Worm (Caenorhabditis elegans) whole organism, L4 larva: ENCODE measurements around the gene C11G6.2.
A peak's percentile ranks its signal among the peaks of the same experiment; 100 is the strongest.

Experiments
- F37D6.2 ChIP-seq: sonication (generic microtip); optimal IDR thresholded peaks from 2 replicates; lab custom pipeline; 2016; ENCODE audit warnings: mild to moderate bottlenecking, missing genetic modification characterization, missing compliant biosample characterization
- F49E8.2 ChIP-seq: sonication (generic microtip); optimal IDR thresholded peaks from 2 replicates; lab custom pipeline; 2016; ENCODE audit warnings: missing compliant biosample characterization, mild to moderate bottlenecking, missing genetic modification characterization, borderline replicate concordance
- ZK337.2 ChIP-seq: fragments of 200-800 bp; sonication (Bioruptor generic); IDR thresholded peaks from 2 replicates; pipeline ENCODE4 v1.3.6; 2022; ENCODE audit warnings: missing genetic modification reagents, missing genetic modification characterization, missing compliant biosample characterization
- ZK546.5 ChIP-seq, 2 experiments: sonication (generic microtip); optimal IDR thresholded peaks; 2 replicates each; lab custom pipeline; 2017; ENCODE audit warnings: missing biosample characterization in 2 of 2, missing genetic modification characterization in 2 of 2
- ceh-44 ChIP-seq: fragments of 200-800 bp; sonication (Bioruptor generic); IDR thresholded peaks from 2 replicates; pipeline ENCODE4 v1.3.6; 2022; ENCODE audit warnings: missing genetic modification reagents, missing genetic modification characterization, missing compliant biosample characterization
- ceh-62 ChIP-seq: sonication (generic microtip); optimal IDR thresholded peaks from 2 replicates; lab custom pipeline; 2017; ENCODE audit warnings: missing biosample characterization, missing genetic modification characterization
- cey-2 ChIP-seq: sonication (generic microtip); optimal IDR thresholded peaks from 3 replicates; lab custom pipeline; 2017; ENCODE audit warnings: missing genetic modification characterization, mild to moderate bottlenecking, missing compliant biosample characterization, antibody characterized with exemption, borderline replicate concordance; ENCODE audit not compliant: insufficient read depth
- ctbp-1 ChIP-seq: fragments of 200-800 bp; sonication (Bioruptor generic); IDR thresholded peaks from 2 replicates; pipeline ENCODE4 v1.3.6; 2022; ENCODE audit warnings: missing genetic modification reagents, missing genetic modification characterization, missing compliant biosample characterization
- daf-12 ChIP-seq: fragments of 150-350 bp; optimal IDR thresholded peaks from 2 replicates; lab custom pipeline; 2014; ENCODE audit warnings: missing biosample characterization, missing genetic modification reagents, missing genetic modification characterization
- daf-19 ChIP-seq: fragments of 200-800 bp; sonication (Bioruptor generic); conservative IDR thresholded peaks from 2 replicates; pipeline ENCODE4 v1.3.6; 2022; ENCODE audit warnings: missing genetic modification characterization, missing compliant biosample characterization
- dmd-6 ChIP-seq: fragments of 200-800 bp; sonication (Bioruptor generic); IDR thresholded peaks from 2 replicates; pipeline ENCODE4 v1.3.6; 2022; ENCODE audit warnings: missing genetic modification reagents, missing genetic modification characterization, missing compliant biosample characterization
- duxl-1 ChIP-seq: sonication (generic microtip); optimal IDR thresholded peaks from 2 replicates; lab custom pipeline; 2016; ENCODE audit warnings: mild to moderate bottlenecking, missing genetic modification characterization, moderate library complexity, missing compliant biosample characterization; ENCODE audit not compliant: poor library complexity
- dve-1 ChIP-seq: sonication (generic microtip); optimal IDR thresholded peaks from 2 replicates; lab custom pipeline; 2017; ENCODE audit warnings: antibody characterized with exemption, mild to moderate bottlenecking, missing genetic modification characterization, missing compliant biosample characterization; ENCODE audit not compliant: insufficient read depth
- fkh-10 ChIP-seq: fragments of 150-350 bp; optimal IDR thresholded peaks from 2 replicates; lab custom pipeline; 2014; ENCODE audit warnings: missing biosample characterization, missing genetic modification reagents, missing genetic modification characterization
- gei-8 ChIP-seq: fragments of 200-800 bp; sonication (Bioruptor generic); optimal IDR thresholded peaks from 2 replicates; lab custom pipeline; 2018; ENCODE audit warnings: mild to moderate bottlenecking, missing genetic modification characterization, missing compliant biosample characterization
- hif-1 ChIP-seq, 2 experiments: sonication (generic microtip); optimal IDR thresholded peaks; 2 replicates each; lab custom pipeline; 2016 to 2017; ENCODE audit warnings: missing compliant biosample characterization in 2 of 2, missing genetic modification characterization in 2 of 2, missing genetic modification reagents in 2 of 2, missing genotype in 2 of 2, mild to moderate bottlenecking in 1 of 2
- hlh-11 ChIP-seq: fragments of 200-800 bp; sonication (Bioruptor generic); optimal IDR thresholded peaks from 2 replicates; lab custom pipeline; 2018; ENCODE audit warnings: mild to moderate bottlenecking, missing genetic modification characterization, missing compliant biosample characterization
- lim-7 ChIP-seq: fragments of 200-800 bp; sonication (Bioruptor generic); IDR thresholded peaks from 2 replicates; pipeline ENCODE4 v1.3.6; 2022; ENCODE audit warnings: missing genetic modification characterization, missing compliant biosample characterization
- lin-13 ChIP-seq: fragments of 150-350 bp; optimal IDR thresholded peaks from 2 replicates; lab custom pipeline; 2014; ENCODE audit warnings: missing biosample characterization, missing genetic modification reagents, missing genetic modification characterization
- lin-29 ChIP-seq: fragments of 200-800 bp; sonication (Bioruptor generic); IDR thresholded peaks from 2 replicates; pipeline ENCODE4 v1.3.6; 2022; ENCODE audit warnings: missing genetic modification reagents, missing genetic modification characterization, missing compliant biosample characterization
- lin-38 ChIP-seq: fragments of 200-800 bp; sonication (Bioruptor generic); IDR thresholded peaks from 2 replicates; pipeline ENCODE4 v1.3.6; 2022; ENCODE audit warnings: missing genetic modification reagents, missing genetic modification characterization, missing compliant biosample characterization
- lsy-2 ChIP-seq, 2 experiments: fragments of 150-350 bp in 1 of 2; sonication (generic microtip) in 1 of 2; optimal IDR thresholded peaks; 2 replicates each; lab custom pipeline; 2014 to 2017; ENCODE audit warnings: missing biosample characterization in 2 of 2, missing genetic modification characterization in 2 of 2
- madf-9 ChIP-seq: fragments of 200-800 bp; sonication (Bioruptor generic); conservative IDR thresholded peaks from 2 replicates; pipeline ENCODE4 v1.3.6; 2022; ENCODE audit warnings: missing genetic modification reagents, missing genetic modification characterization, missing compliant biosample characterization
- mdl-1 ChIP-seq, 2 experiments: fragments of 150-350 bp in 1 of 2; sonication (generic microtip) in 1 of 2; optimal IDR thresholded peaks; 2 replicates each; lab custom pipeline; 2014 to 2017; ENCODE audit warnings: missing biosample characterization in 2 of 2, missing genetic modification characterization in 2 of 2
- mep-1 ChIP-seq: fragments of 150-350 bp; sonication (generic microtip); optimal IDR thresholded peaks from 3 replicates; lab custom pipeline; 2014; ENCODE audit warnings: missing biosample characterization, missing genetic modification characterization
- mes-2 ChIP-seq: sonication (generic microtip); optimal IDR thresholded peaks from 2 replicates; lab custom pipeline; 2016; ENCODE audit warnings: missing genotype, mild to moderate bottlenecking, missing genetic modification characterization, missing compliant biosample characterization; ENCODE audit not compliant: poor library complexity, severe bottlenecking
- mxl-2 ChIP-seq: fragments of 200-800 bp; sonication (Bioruptor generic); conservative IDR thresholded peaks from 2 replicates; pipeline ENCODE4 v1.3.6; 2022; ENCODE audit warnings: missing genetic modification reagents, missing genetic modification characterization, missing compliant biosample characterization
- mxl-3 ChIP-seq: fragments of 200-800 bp; sonication (Bioruptor generic); optimal IDR thresholded peaks from 2 replicates; lab custom pipeline; 2018; ENCODE audit warnings: mild to moderate bottlenecking, missing genetic modification characterization, missing compliant biosample characterization
- nhr-102 ChIP-seq: sonication (generic microtip); optimal IDR thresholded peaks from 2 replicates; lab custom pipeline; 2016; ENCODE audit warnings: mild to moderate bottlenecking, missing genetic modification characterization, moderate library complexity, missing compliant biosample characterization
- nhr-111 ChIP-seq: fragments of 200-800 bp; sonication (Bioruptor generic); optimal IDR thresholded peaks from 2 replicates; lab custom pipeline; 2018; ENCODE audit warnings: mild to moderate bottlenecking, missing genetic modification characterization, missing compliant biosample characterization
- nhr-237 ChIP-seq: sonication (generic microtip); optimal IDR thresholded peaks from 2 replicates; lab custom pipeline; 2017; ENCODE audit warnings: missing biosample characterization, missing genetic modification characterization
- nhr-25 ChIP-seq: sonication (generic microtip); optimal IDR thresholded peaks from 2 replicates; lab custom pipeline; 2017; ENCODE audit warnings: missing genetic modification characterization, mild to moderate bottlenecking, missing compliant biosample characterization, antibody characterized with exemption, moderate library complexity, borderline replicate concordance; ENCODE audit not compliant: insufficient read depth
- nhr-28 ChIP-seq: fragments of 150-350 bp; optimal IDR thresholded peaks from 2 replicates; lab custom pipeline; 2014; ENCODE audit warnings: missing biosample characterization, missing genetic modification characterization
- nhr-41 ChIP-seq: fragments of 200-800 bp; sonication (Bioruptor generic); IDR thresholded peaks from 2 replicates; pipeline ENCODE4 v1.3.6; 2022; ENCODE audit warnings: missing genetic modification reagents, missing genetic modification characterization, missing compliant biosample characterization
- nhr-48 ChIP-seq: sonication (generic microtip); optimal IDR thresholded peaks from 2 replicates; lab custom pipeline; 2016; ENCODE audit warnings: mild to moderate bottlenecking, missing genetic modification characterization, missing compliant biosample characterization
- nhr-6 ChIP-seq: fragments of 150-350 bp; optimal IDR thresholded peaks from 2 replicates; lab custom pipeline; 2014; ENCODE audit warnings: missing biosample characterization, missing genetic modification characterization
- php-3 ChIP-seq: fragments of 200-800 bp; sonication (Bioruptor generic); IDR thresholded peaks from 2 replicates; pipeline ENCODE4 v1.3.6; 2022; ENCODE audit warnings: missing genetic modification reagents, missing genetic modification characterization, missing compliant biosample characterization
- pqm-1 ChIP-seq: sonication (generic microtip); optimal IDR thresholded peaks from 2 replicates; lab custom pipeline; 2017; ENCODE audit warnings: missing biosample characterization, missing genetic modification characterization
- rbr-2 ChIP-seq: sonication (generic microtip); optimal IDR thresholded peaks from 2 replicates; lab custom pipeline; 2016; ENCODE audit warnings: missing genotype, missing genetic modification characterization, missing compliant biosample characterization
- sdz-12 ChIP-seq: fragments of 200-800 bp; sonication (Bioruptor generic); optimal IDR thresholded peaks from 2 replicates; lab custom pipeline; 2018; ENCODE audit warnings: mild to moderate bottlenecking, missing genetic modification characterization, missing compliant biosample characterization
- snpc-1.2 ChIP-seq: fragments of 200-800 bp; sonication (Bioruptor generic); IDR thresholded peaks from 2 replicates; pipeline ENCODE4 v1.3.6; 2022; ENCODE audit warnings: missing genetic modification reagents, missing genetic modification characterization, missing compliant biosample characterization
- snpc-4 ChIP-seq: fragments of 150-350 bp; optimal IDR thresholded peaks from 2 replicates; lab custom pipeline; 2014; ENCODE audit warnings: missing biosample characterization, missing genetic modification characterization
- zag-1 ChIP-seq: fragments of 150-350 bp; optimal IDR thresholded peaks from 2 replicates; lab custom pipeline; 2014; ENCODE audit warnings: missing biosample characterization, missing genetic modification characterization
- zfp-2 ChIP-seq: sonication (generic microtip); optimal IDR thresholded peaks from 2 replicates; lab custom pipeline; 2016; ENCODE audit warnings: mild to moderate bottlenecking, missing genetic modification characterization, missing compliant biosample characterization
- zfp-3 ChIP-seq: fragments of 200-800 bp; sonication (Bioruptor generic); conservative IDR thresholded peaks from 2 replicates; pipeline ENCODE4 v1.3.6; 2022; ENCODE audit warnings: missing genetic modification reagents, missing genetic modification characterization, missing compliant biosample characterization
- zip-11 ChIP-seq: fragments of 200-800 bp; sonication (Bioruptor generic); IDR thresholded peaks from 2 replicates; pipeline ENCODE4 v1.3.6; 2022; ENCODE audit warnings: missing genetic modification characterization, missing compliant biosample characterization
- zip-2 ChIP-seq: fragments of 150-350 bp; optimal IDR thresholded peaks from 2 replicates; lab custom pipeline; 2014; ENCODE audit warnings: missing biosample characterization, missing genetic modification characterization
- ztf-11 ChIP-seq: fragments of 150-350 bp; optimal IDR thresholded peaks from 2 replicates; lab custom pipeline; 2014; ENCODE audit warnings: missing biosample characterization, missing genetic modification characterization

C11G6.2 gene

ce11 chrX:16375807-16376638 lies 47.6 kb downstream of the C11G6.2 start, which contains the start of gene sur-7:
sur-7 (plus strand) TSS chrX:16376588.
- TF ChIP-seq fkh-10 (GFP tag; lab: Kevin White, UChicago) (peak; percentile 72), lin-38 (GFP tag; lab: Robert Waterston, UW) (no peak), lsy-2 (tag; optimal IDR thresholded peaks at IDR 0.05; lab: Kevin White, UChicago) (no peak), F37D6.2 (tag; lab: Kevin White, UChicago) (no peak), zfp-2 (no peak), zip-11 (GFP tag; lab: Robert Waterston, UW) (no peak), hif-1 (tag; optimal IDR thresholded peaks at IDR 0.05; lab: Kevin White, UChicago) (peak in 1 of 2 experiments; percentile 43), ZK337.2 (no peak), mdl-1 (tag; optimal IDR thresholded peaks at IDR 0.05; lab: Kevin White, UChicago) (no peak), rbr-2 (tag; lab: Kevin White, UChicago) (no peak), mes-2 (peak; percentile 82), ceh-44 (no peak), ctbp-1 (no peak), dve-1 (tag; lab: Kevin White, UChicago) (peak; percentile 17), snpc-4 (tag; lab: Kevin White, UChicago) (no peak), sdz-12 (GFP tag; lab: Kevin White, UChicago) (no peak), nhr-6 (tag; lab: Kevin White, UChicago) (peak; percentile 47), lim-7 (GFP tag; lab: Robert Waterston, UW) (no peak), nhr-48 (no peak), zfp-3 (no peak), lin-13 (GFP tag; lab: Kevin White, UChicago) (no peak), php-3 (GFP tag; lab: Robert Waterston, UW) (0 out of 2 replicates have a peak, but pooled peaks have one; percentile 23), daf-19 (no peak), mxl-2 (GFP tag; lab: Robert Waterston, UW) (no peak), mep-1 (tag; lab: Kevin White, UChicago) (peak; percentile 10), cey-2 (tag; lab: Kevin White, UChicago) (no peak), nhr-237 (tag; lab: Kevin White, UChicago) (no peak), zip-2 (tag; lab: Kevin White, UChicago) (no peak), dmd-6 (GFP tag; lab: Robert Waterston, UW) (peak; percentile 21; the same call in 1 of the 2 replicates), nhr-102 (tag; lab: Kevin White, UChicago) (no peak), duxl-1 (tag; lab: Kevin White, UChicago) (no peak), pqm-1 (tag; lab: Kevin White, UChicago) (peak; percentile 81)

ce11 chrX:16377903-16378302 lies 49.5 kb downstream of the C11G6.2 start:
- peak; percentile 80 for TF ChIP-seq snpc-1.2 (GFP tag; lab: Robert Waterston, UW)
- TF ChIP-seq nhr-111: peak; percentile 33
- TF ChIP-seq lin-29 (GFP tag; lab: Robert Waterston, UW): peak; percentile 56; the same call in 1 of the 2 replicates
- TF ChIP-seq ZK546.5 (tag; optimal IDR thresholded peaks at IDR 0.05; lab: Kevin White, UChicago): no peak
- no peak for TF ChIP-seq nhr-28
- no peak for TF ChIP-seq nhr-25
- TF ChIP-seq nhr-41: peak; percentile 79
- peak; percentile 12 for TF ChIP-seq F49E8.2 (tag; lab: Kevin White, UChicago)
- TF ChIP-seq ctbp-1: peak; percentile 72
- peak; percentile 81 for TF ChIP-seq mes-2
- peak; percentile 52; the same call in 1 of the 2 replicates for TF ChIP-seq madf-9 (GFP tag; lab: Robert Waterston, UW)
- TF ChIP-seq zag-1: no peak
- no peak for TF ChIP-seq sdz-12 (GFP tag; lab: Kevin White, UChicago)
- no peak for TF ChIP-seq ceh-62
- peak; percentile 83 for TF ChIP-seq hlh-11 (tag; lab: Kevin White, UChicago)
- no peak for TF ChIP-seq ztf-11 (tag; lab: Kevin White, UChicago)
- TF ChIP-seq zip-2 (tag; lab: Kevin White, UChicago): peak; percentile 77
- TF ChIP-seq gei-8 (GFP tag; lab: Kevin White, UChicago): peak; percentile 73
- TF ChIP-seq pqm-1 (tag; lab: Kevin White, UChicago): peak; percentile 94
- no peak for TF ChIP-seq daf-12 (tag; lab: Kevin White, UChicago)
- TF ChIP-seq mxl-3: peak; percentile 21
